Worm (Caenorhabditis elegans): Measurements from ENCODE around the gene F14B8.5.
"Not testable (repeated sequence)": the region's sequence is repeated elsewhere in the genome, so short reads cannot be mapped to it uniquely, and the experiment has no call there.

Gene F14B8.5

DNA sequence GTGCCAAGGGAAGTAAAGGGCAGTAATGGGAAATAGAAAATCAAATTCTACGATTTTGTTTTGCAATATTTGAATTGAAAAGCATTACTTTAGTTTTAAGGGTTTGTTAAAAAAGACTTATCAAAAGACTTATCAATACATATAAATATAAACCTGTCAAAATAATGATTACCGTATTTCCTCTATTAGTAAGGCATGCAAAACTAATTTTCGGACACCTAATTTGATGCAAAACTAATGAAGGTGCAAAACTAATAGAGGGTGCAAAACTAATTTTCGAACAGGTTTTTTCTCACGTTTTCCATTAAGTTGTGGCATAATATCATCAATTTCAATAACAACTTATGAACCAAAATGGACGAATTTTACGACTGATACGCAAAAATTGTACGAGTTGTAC, 46.7 kb downstream of the F14B8.5 start, which contains the start of gene F41C6.6:
TSS of gene F41C6.6 (minus strand) at position 101 of the 400 bp plus-strand sequence.
- not testable (repeated sequence) for TF ChIP-seq ztf-4, zag-1, R02D3.7 (tag; optimal IDR thresholded peaks at IDR 0.05)

DNA sequence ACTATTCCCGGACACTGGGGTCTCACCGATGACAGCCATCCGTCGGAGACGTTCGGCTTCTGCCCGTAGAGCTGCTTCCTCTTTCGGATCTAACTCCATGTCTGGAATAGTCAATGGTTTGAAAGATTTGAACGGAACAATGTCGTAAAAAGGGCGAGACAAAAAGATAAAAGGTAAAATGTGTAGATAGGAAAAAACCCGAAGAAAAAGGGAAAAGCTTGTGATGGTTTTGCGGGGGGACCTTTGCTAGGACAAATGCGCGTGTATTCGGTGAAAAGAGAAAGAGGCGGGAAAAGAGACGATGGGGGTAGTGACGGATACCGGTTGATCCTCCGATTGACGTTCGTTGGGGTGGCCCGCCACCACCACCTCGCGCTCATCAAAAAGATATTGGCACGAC, 51.1 kb downstream of the F14B8.5 start, which contains the start of gene col-173:
TSS of gene col-173 (minus strand) at position 101 of the 400 bp plus-strand sequence.
- no peak for TF ChIP-seq pqm-1 (tag; optimal IDR thresholded peaks at IDR 0.05)
- TF ChIP-seq egl-5 (tag; optimal IDR thresholded peaks at IDR 0.05), result no peak
- no peak for TF ChIP-seq nhr-77 (tag; optimal IDR thresholded peaks at IDR 0.05)
- TF ChIP-seq lin-39 (tag; optimal IDR thresholded peaks at IDR 0.05), result no peak
- no peak for TF ChIP-seq elt-1 (tag; optimal IDR thresholded peaks at IDR 0.05)
- TF ChIP-seq nhr-11 (tag; optimal IDR thresholded peaks at IDR 0.05), result no peak
- no peak for TF ChIP-seq egl-27 (tag; optimal IDR thresholded peaks at IDR 0.05)
- TF ChIP-seq fkh-10 (GFP tag; optimal IDR thresholded peaks at IDR 0.05), result no peak

DNA sequence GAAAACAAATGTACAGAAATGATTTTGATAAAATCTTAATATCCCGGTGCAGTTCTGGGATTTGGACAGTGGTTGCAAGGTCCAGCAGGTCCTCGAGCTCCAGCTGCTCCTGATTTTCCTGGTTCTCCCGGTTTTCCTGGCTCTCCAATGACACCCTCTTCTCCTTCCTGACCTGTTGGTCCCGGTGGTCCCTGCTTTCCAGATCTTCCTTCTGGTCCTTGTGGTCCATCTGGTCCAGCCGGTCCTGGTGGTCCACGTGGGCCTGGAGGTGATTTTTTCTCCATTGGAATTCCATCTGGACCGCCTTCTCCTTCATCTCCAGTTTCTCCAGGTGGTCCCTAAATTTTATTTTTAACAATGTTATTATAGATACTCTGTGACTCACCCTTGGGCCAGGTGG, 53.2 kb downstream of the F14B8.5 start:
- TF ChIP-seq ceh-28 (tag; optimal IDR thresholded peaks at IDR 0.05) (no peak), elt-1 (tag; optimal IDR thresholded peaks at IDR 0.05) (no peak), nhr-43 (tag; optimal IDR thresholded peaks at IDR 0.05; ENCODE audit: poor library complexity, severe bottlenecking) (no peak), mml-1 (tag; optimal IDR thresholded peaks at IDR 0.05) (no peak), fkh-2 (tag; optimal IDR thresholded peaks at IDR 0.05) (no peak)
